Worm (Caenorhabditis elegans) whole organism, L1 larva: ENCODE data around the gene frpr-1.

Source experiments
- C04F5.9 ChIP-seq: sonication (generic microtip); optimal IDR thresholded peaks from 2 replicates; lab custom pipeline; 2016; ENCODE audit warnings: missing genetic modification characterization, missing compliant biosample characterization
- C16A3.4 ChIP-seq: fragments of 150-350 bp; optimal IDR thresholded peaks from 2 replicates; lab custom pipeline; 2014; ENCODE audit warnings: missing biosample characterization, missing genetic modification characterization
- F16B12.6 ChIP-seq: fragments of 150-350 bp; optimal IDR thresholded peaks from 2 replicates; lab custom pipeline; 2014; ENCODE audit warnings: missing biosample characterization, missing genetic modification characterization
- aha-1 ChIP-seq: fragments of 150-350 bp; optimal IDR thresholded peaks from 2 replicates; lab custom pipeline; 2014; ENCODE audit warnings: missing biosample characterization, missing genetic modification characterization
- ama-1 ChIP-seq: fragments of 150-350 bp; optimal IDR thresholded peaks from 2 replicates; lab custom pipeline; 2014
- blmp-1 ChIP-seq: fragments of 150-350 bp; optimal IDR thresholded peaks from 2 replicates; lab custom pipeline; 2014; ENCODE audit warnings: missing biosample characterization, missing genetic modification characterization
- ceh-82 ChIP-seq, 3 experiments: fragments of 150-350 bp in 1 of 3; sonication (generic microtip) in 2 of 3; optimal IDR thresholded peaks; 2 replicates each; lab custom pipeline; 2014 to 2017; ENCODE audit warnings: missing biosample characterization in 3 of 3, missing genetic modification characterization in 3 of 3
- ceh-90 ChIP-seq: sonication (generic microtip); optimal IDR thresholded peaks from 2 replicates; lab custom pipeline; 2016; ENCODE audit warnings: missing genetic modification characterization, missing compliant biosample characterization
- dpl-1 ChIP-seq, 3 experiments: fragments of 150-350 bp in 2 of 3; sonication (generic microtip) in 1 of 3; optimal IDR thresholded peaks; 2 replicates each; lab custom pipeline; 2014 to 2017; ENCODE audit warnings: missing biosample characterization in 3 of 3, missing genetic modification characterization in 3 of 3, missing genetic modification reagents in 3 of 3
- efl-3 ChIP-seq: fragments of 200-800 bp; sonication (Bioruptor generic); optimal IDR thresholded peaks from 2 replicates; lab custom pipeline; 2018; ENCODE audit warnings: mild to moderate bottlenecking, missing genetic modification characterization, missing compliant biosample characterization
- elt-2 ChIP-seq: sonication (generic microtip); optimal IDR thresholded peaks from 2 replicates; lab custom pipeline; 2016; ENCODE audit warnings: missing genetic modification characterization, mild to moderate bottlenecking, inconsistent platforms, missing compliant biosample characterization, missing genetic modification reagents
- elt-3 ChIP-seq, 6 experiments: fragments of 150-350 bp in 1 of 6; sonication (generic microtip); optimal IDR thresholded peaks; 2 replicates each; lab custom pipeline; 2017 to 2018; ENCODE audit warnings: missing biosample characterization in 6 of 6, missing genetic modification characterization in 6 of 6, inconsistent platforms in 1 of 6
- ets-5 ChIP-seq: fragments of 200-800 bp; sonication (Bioruptor generic); IDR thresholded peaks from 2 replicates; pipeline ENCODE4 v1.3.6; 2022; ENCODE audit warnings: missing genetic modification characterization, missing compliant biosample characterization
- fkh-10 ChIP-seq: sonication (generic microtip); optimal IDR thresholded peaks from 2 replicates; lab custom pipeline; 2017; ENCODE audit warnings: missing biosample characterization, missing genetic modification reagents, missing genetic modification characterization
- fkh-4 ChIP-seq: sonication (generic microtip); optimal IDR thresholded peaks from 2 replicates; lab custom pipeline; 2016; ENCODE audit warnings: missing compliant biosample characterization, missing genetic modification characterization, borderline replicate concordance
- fkh-8 ChIP-seq: sonication (generic microtip); optimal IDR thresholded peaks from 2 replicates; lab custom pipeline; 2016; ENCODE audit warnings: mild to moderate bottlenecking, missing genetic modification characterization, missing compliant biosample characterization
- fos-1 ChIP-seq: fragments of 150-350 bp; optimal IDR thresholded peaks from 2 replicates; lab custom pipeline; 2014; ENCODE audit warnings: missing biosample characterization, missing genetic modification characterization
- grh-1 ChIP-seq: fragments of 200-800 bp; sonication (Bioruptor generic); IDR thresholded peaks from 2 replicates; pipeline ENCODE4 v1.3.6; 2022; ENCODE audit warnings: missing genetic modification reagents, missing genetic modification characterization, missing compliant biosample characterization
- isw-1 ChIP-seq: fragments of 200-800 bp; sonication (Bioruptor generic); IDR thresholded peaks from 2 replicates; pipeline ENCODE4 v1.3.6; 2022; ENCODE audit warnings: missing genetic modification characterization, missing compliant biosample characterization
- jun-1 ChIP-seq: fragments of 150-350 bp; optimal IDR thresholded peaks from 2 replicates; lab custom pipeline; 2014; ENCODE audit warnings: missing biosample characterization, missing genetic modification reagents, missing genetic modification characterization
- lin-13 ChIP-seq: fragments of 150-350 bp; optimal IDR thresholded peaks from 2 replicates; lab custom pipeline; 2014; ENCODE audit warnings: missing biosample characterization, missing genetic modification reagents, missing genetic modification characterization
- lin-14 ChIP-seq: fragments of 200-800 bp; sonication (Bioruptor generic); optimal IDR thresholded peaks from 2 replicates; lab custom pipeline; 2018; ENCODE audit warnings: mild to moderate bottlenecking, missing genetic modification characterization, moderate library complexity, missing compliant biosample characterization
- lin-15B ChIP-seq: fragments of 150-350 bp; sonication (generic microtip); optimal IDR thresholded peaks from 3 replicates; lab custom pipeline; 2014; ENCODE audit warnings: missing biosample characterization, missing genetic modification characterization
- lin-39 ChIP-seq: fragments of 150-350 bp; optimal IDR thresholded peaks from 2 replicates; lab custom pipeline; 2014; ENCODE audit warnings: missing biosample characterization, missing genetic modification reagents, missing genetic modification characterization
- lir-3 ChIP-seq: sonication (generic microtip); optimal IDR thresholded peaks from 2 replicates; lab custom pipeline; 2016; ENCODE audit warnings: mild to moderate bottlenecking, missing genetic modification characterization, moderate library complexity, missing compliant biosample characterization; ENCODE audit not compliant: poor library complexity
- lsy-2 ChIP-seq, 2 experiments: fragments of 150-350 bp; optimal IDR thresholded peaks; 2 replicates each; lab custom pipeline; 2014; ENCODE audit warnings: missing biosample characterization in 2 of 2, missing genetic modification characterization in 2 of 2
- mab-9 ChIP-seq: fragments of 200-800 bp; sonication (Bioruptor generic); IDR thresholded peaks from 2 replicates; pipeline ENCODE4 v1.3.6; 2022; ENCODE audit warnings: missing genetic modification reagents, missing genetic modification characterization, missing compliant biosample characterization
- mdl-1 ChIP-seq, 2 experiments: fragments of 150-350 bp; optimal IDR thresholded peaks; 2 replicates each; lab custom pipeline; 2014 to 2017; ENCODE audit warnings: missing biosample characterization in 2 of 2, missing genetic modification characterization in 2 of 2, inconsistent platforms in 1 of 2
- mep-1 ChIP-seq: fragments of 150-350 bp; optimal IDR thresholded peaks from 2 replicates; lab custom pipeline; 2014; ENCODE audit warnings: missing biosample characterization, missing genetic modification characterization
- nhr-12 ChIP-seq: sonication (generic microtip); optimal IDR thresholded peaks from 2 replicates; lab custom pipeline; 2017; ENCODE audit warnings: missing biosample characterization, missing genetic modification characterization
- nhr-20 ChIP-seq: sonication (generic microtip); optimal IDR thresholded peaks from 2 replicates; lab custom pipeline; 2016; ENCODE audit warnings: mild to moderate bottlenecking, missing genetic modification characterization, missing compliant biosample characterization
- nhr-237 ChIP-seq: fragments of 150-350 bp; optimal IDR thresholded peaks from 2 replicates; lab custom pipeline; 2014; ENCODE audit warnings: missing biosample characterization, missing genetic modification characterization
- nhr-47 ChIP-seq: sonication (generic microtip); optimal IDR thresholded peaks from 2 replicates; lab custom pipeline; 2016; ENCODE audit warnings: mild to moderate bottlenecking, missing genetic modification characterization, moderate library complexity, missing compliant biosample characterization
- nhr-71 ChIP-seq: sonication (generic microtip); optimal IDR thresholded peaks from 2 replicates; lab custom pipeline; 2016; ENCODE audit warnings: mild to moderate bottlenecking, missing genetic modification characterization, moderate library complexity, missing compliant biosample characterization
- nhr-77 ChIP-seq: fragments of 150-350 bp; optimal IDR thresholded peaks from 2 replicates; lab custom pipeline; 2014; ENCODE audit warnings: missing biosample characterization, missing genetic modification characterization
- nhr-90 ChIP-seq: sonication (generic microtip); optimal IDR thresholded peaks from 2 replicates; lab custom pipeline; 2016; ENCODE audit warnings: mild to moderate bottlenecking, missing genetic modification characterization, missing compliant biosample characterization; ENCODE audit not compliant: poor library complexity
- pag-3 ChIP-seq: sonication (generic microtip); optimal IDR thresholded peaks from 2 replicates; lab custom pipeline; 2017; ENCODE audit warnings: missing genetic modification characterization, mild to moderate bottlenecking, missing compliant biosample characterization, antibody characterized with exemption, borderline replicate concordance; ENCODE audit not compliant: insufficient read depth
- pax-3 ChIP-seq: fragments of 200-800 bp; sonication (Bioruptor generic); optimal IDR thresholded peaks from 2 replicates; lab custom pipeline; 2018; ENCODE audit warnings: mild to moderate bottlenecking, missing genetic modification characterization, moderate library complexity, missing compliant biosample characterization
- pqm-1 ChIP-seq: sonication (generic microtip); optimal IDR thresholded peaks from 3 replicates; lab custom pipeline; 2017; ENCODE audit warnings: missing biosample characterization, missing genetic modification characterization
- rnt-1 ChIP-seq: sonication (generic microtip); optimal IDR thresholded peaks from 2 replicates; lab custom pipeline; 2016; ENCODE audit warnings: mild to moderate bottlenecking, missing genetic modification characterization, moderate library complexity, missing compliant biosample characterization
- skn-1 ChIP-seq: fragments of 150-350 bp; optimal IDR thresholded peaks from 2 replicates; lab custom pipeline; 2014; ENCODE audit warnings: missing biosample characterization, missing genetic modification characterization
- snu-23 ChIP-seq: sonication (generic microtip); optimal IDR thresholded peaks from 2 replicates; lab custom pipeline; 2016; ENCODE audit warnings: missing genetic modification characterization, missing compliant biosample characterization
- sptf-1 ChIP-seq: fragments of 150-350 bp; optimal IDR thresholded peaks from 2 replicates; lab custom pipeline; 2014; ENCODE audit warnings: missing biosample characterization, missing genetic modification characterization
- tlp-1 ChIP-seq: fragments of 150-350 bp; optimal IDR thresholded peaks from 2 replicates; lab custom pipeline; 2014; ENCODE audit warnings: missing biosample characterization, missing genetic modification characterization
- unc-98 ChIP-seq: fragments of 200-800 bp; sonication (Bioruptor generic); IDR thresholded peaks from 2 replicates; pipeline ENCODE4 v1.3.6; 2022; ENCODE audit warnings: missing genetic modification characterization, missing compliant biosample characterization
- xbp-1 ChIP-seq: sonication (generic microtip); optimal IDR thresholded peaks from 2 replicates; lab custom pipeline; 2016; ENCODE audit warnings: missing genetic modification characterization, missing compliant biosample characterization
- zip-4 ChIP-seq: fragments of 200-800 bp; sonication (Bioruptor generic); optimal IDR thresholded peaks from 2 replicates; lab custom pipeline; 2018; ENCODE audit warnings: mild to moderate bottlenecking, missing genetic modification characterization, moderate library complexity, missing compliant biosample characterization
- ztf-11 ChIP-seq, 2 experiments: sonication (generic microtip); optimal IDR thresholded peaks; 2 replicates each; lab custom pipeline; 2016 to 2017; ENCODE audit warnings: missing genetic modification characterization in 2 of 2, missing biosample characterization in 1 of 2, missing compliant biosample characterization in 1 of 2

Gene frpr-1

DNA sequence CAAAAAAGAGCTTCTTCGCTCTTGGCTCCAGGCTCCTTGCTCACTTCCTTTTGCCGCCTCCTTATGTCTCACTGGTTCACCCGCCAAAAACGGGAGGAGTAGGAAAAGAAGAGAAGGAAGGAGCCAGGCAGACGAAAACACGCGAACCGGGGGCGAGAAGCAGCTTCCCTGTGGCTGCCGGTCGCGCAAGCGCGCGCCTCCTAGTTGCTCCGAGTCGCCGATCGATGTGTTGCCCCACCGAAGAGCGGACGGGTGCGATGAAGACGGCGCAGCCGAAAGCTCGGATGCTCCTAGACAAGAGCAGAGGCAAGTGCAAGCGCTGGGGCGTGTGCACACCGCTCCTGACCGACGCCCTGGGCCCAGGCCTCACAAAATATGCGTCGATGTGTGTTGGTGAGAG, 34.1 kb upstream of the frpr-1 start (continued):
- TF ChIP-seq lsy-2 (tag; optimal IDR thresholded peaks at IDR 0.05; lab: Kevin White, UChicago) = peak in 1 of 2 experiments; percentile 31
- TF ChIP-seq ztf-11 (tag; optimal IDR thresholded peaks at IDR 0.05; lab: Kevin White, UChicago) = peak in 1 of 2 experiments; percentile 24
- TF ChIP-seq fkh-4 (tag; lab: Kevin White, UChicago) = no peak
- no peak for TF ChIP-seq aha-1 (tag; lab: Kevin White, UChicago)
- no peak for TF ChIP-seq unc-98 (GFP tag; lab: Robert Waterston, UW)
- no peak for TF ChIP-seq C16A3.4 (tag; lab: Kevin White, UChicago)
- TF ChIP-seq, all 84 proteins: peak for 22

DNA sequence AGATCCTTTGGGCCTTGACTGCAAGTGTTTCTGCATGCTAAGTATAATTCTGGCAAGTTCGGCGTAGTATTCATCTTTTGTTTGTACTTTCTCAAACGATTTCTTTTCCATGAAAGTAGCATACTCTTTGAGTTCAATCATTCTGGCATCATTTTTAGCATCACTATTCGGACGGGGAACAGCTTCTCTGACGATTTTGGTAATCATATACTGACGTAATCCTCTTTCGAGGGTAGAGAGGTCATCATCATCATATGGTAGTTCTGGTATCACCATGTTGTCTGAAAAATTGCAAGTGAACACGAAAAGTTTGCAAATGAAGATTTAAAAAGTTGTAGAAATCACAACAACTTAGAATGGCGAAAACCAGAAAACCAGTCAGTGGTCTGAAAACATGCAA, 33.4 kb upstream of the frpr-1 start, which contains the start of gene F22F1.3:
Gene F22F1.3 (minus strand): TSS at position 281 of the 400 bp plus-strand sequence.
- TF ChIP-seq ets-5 (GFP tag; lab: Robert Waterston, UW) (no peak), nhr-71 (tag; lab: Kevin White, UChicago) (no peak), C16A3.4 (tag; lab: Kevin White, UChicago) (no peak), tlp-1 (tag; lab: Kevin White, UChicago) (no peak), pag-3 (no peak)
- TF ChIP-seq, all 84 proteins: peak for 0

DNA sequence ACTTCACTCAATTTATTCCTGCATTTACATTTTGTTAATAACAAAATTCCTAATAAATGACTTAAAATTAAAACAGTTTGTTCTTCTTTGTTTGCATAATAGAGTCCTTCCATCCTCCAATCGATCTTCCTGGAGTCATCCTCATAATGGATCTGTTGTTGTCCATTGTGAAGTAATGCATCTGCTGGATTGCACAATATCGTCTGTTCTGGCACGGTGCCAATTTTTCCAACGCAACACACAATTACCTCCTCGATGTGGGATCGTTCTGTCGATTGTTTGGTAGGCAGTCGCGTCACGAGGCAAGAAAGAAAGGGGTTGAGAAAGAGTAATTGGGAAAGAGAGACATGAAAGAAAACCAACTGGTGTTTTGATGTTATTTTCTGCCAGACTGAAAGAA, 30.6 kb upstream of the frpr-1 start:
- TF ChIP-seq zip-4 (GFP tag; lab: Kevin White, UChicago) (no peak), nhr-90 (tag; lab: Kevin White, UChicago) (no peak), lir-3 (tag; lab: Kevin White, UChicago) (no peak), unc-98 (GFP tag; lab: Robert Waterston, UW) (no peak), ama-1 (lab: Kevin White, UChicago) (peak; percentile 77), mab-9 (GFP tag; lab: Robert Waterston, UW) (no peak), ceh-82 (tag; optimal IDR thresholded peaks at IDR 0.05; lab: Kevin White, UChicago) (no peak), nhr-77 (tag; lab: Kevin White, UChicago) (no peak), nhr-47 (tag; lab: Kevin White, UChicago) (no peak), fkh-8 (no peak), nhr-71 (tag; lab: Kevin White, UChicago) (peak; percentile 56), xbp-1 (tag; lab: Kevin White, UChicago) (peak; percentile 13), pax-3 (tag; lab: Kevin White, UChicago) (no peak), sptf-1 (tag; lab: Kevin White, UChicago) (no peak), jun-1 (no peak), fos-1 (tag; lab: Kevin White, UChicago) (no peak), mdl-1 (tag; optimal IDR thresholded peaks at IDR 0.05; lab: Kevin White, UChicago) (peak in 1 of 2 experiments; percentile 45), nhr-20 (tag; lab: Kevin White, UChicago) (peak; percentile 28), efl-3 (GFP tag; lab: Kevin White, UChicago) (no peak), ets-5 (GFP tag; lab: Robert Waterston, UW) (no peak), mep-1 (tag; lab: Kevin White, UChicago) (peak; percentile 72), nhr-237 (tag; lab: Kevin White, UChicago) (no peak), snu-23 (peak; percentile 50), blmp-1 (tag; lab: Kevin White, UChicago) (peak; percentile 65), elt-2 (tag; lab: Kevin White, UChicago) (no peak), elt-3 (tag; optimal IDR thresholded peaks at IDR 0.05; lab: Kevin White, UChicago) (no peak), ceh-90 (tag; lab: Kevin White, UChicago) (no peak), rnt-1 (tag; lab: Kevin White, UChicago) (peak; percentile 37), lin-15B (tag; lab: Kevin White, UChicago) (no peak), ztf-11 (tag; optimal IDR thresholded peaks at IDR 0.05; lab: Kevin White, UChicago) (peak in 1 of 2 experiments; percentile 69), fkh-10 (GFP tag; lab: Kevin White, UChicago) (no peak), F16B12.6 (tag; lab: Kevin White, UChicago) (no peak), C04F5.9 (tag; lab: Kevin White, UChicago) (no peak), lin-13 (GFP tag; lab: Kevin White, UChicago) (no peak), dpl-1 (GFP tag; optimal IDR thresholded peaks at IDR 0.05; lab: Kevin White, UChicago) (peak in 2 of 3 experiments; percentile 9 to 26), isw-1 (no peak), skn-1 (tag; lab: Kevin White, UChicago) (peak; percentile 34), C16A3.4 (tag; lab: Kevin White, UChicago) (peak; percentile 54), lin-39 (tag; lab: Kevin White, UChicago) (no peak), nhr-12 (tag; lab: Kevin White, UChicago) (no peak), pqm-1 (no peak), lin-14 (GFP tag; lab: Kevin White, UChicago) (peak; percentile 50), grh-1 (no peak)
